Worm (Caenorhabditis elegans) whole organism, mixed stage, embryonic: ENCODE measurements around the gene phf-33.
A peak's percentile ranks its signal among the peaks of the same experiment; 100 is the strongest.

Source experiments
- M03D4.4 ChIP-seq: sonication (generic microtip); optimal IDR thresholded peaks from 2 replicates; lab custom pipeline; 2017; ENCODE audit warnings: mild to moderate bottlenecking, missing genetic modification characterization, missing compliant biosample characterization
- bed-3 ChIP-seq: fragments of 200-800 bp; sonication (Bioruptor generic); optimal IDR thresholded peaks from 3 replicates; lab custom pipeline; 2018; ENCODE audit warnings: mild to moderate bottlenecking, missing genetic modification characterization, moderate library complexity, missing compliant biosample characterization
- blmp-1 ChIP-seq: fragments of 150-350 bp; optimal IDR thresholded peaks from 2 replicates; lab custom pipeline; 2014; ENCODE audit warnings: missing biosample characterization, missing genetic modification characterization
- ceh-39 ChIP-seq: fragments of 150-350 bp; optimal IDR thresholded peaks from 2 replicates; lab custom pipeline; 2014; ENCODE audit warnings: missing biosample characterization, missing genetic modification characterization
- ceh-43 ChIP-seq: fragments of 200-800 bp; sonication (Bioruptor generic); optimal IDR thresholded peaks from 2 replicates; lab custom pipeline; 2018; ENCODE audit warnings: mild to moderate bottlenecking, missing genetic modification characterization, moderate library complexity, missing compliant biosample characterization
- ceh-83 ChIP-seq: fragments of 200-800 bp; sonication (Bioruptor generic); optimal IDR thresholded peaks from 2 replicates; lab custom pipeline; 2018; ENCODE audit warnings: mild to moderate bottlenecking, missing genetic modification characterization, missing compliant biosample characterization
- ces-1 ChIP-seq: fragments of 150-350 bp; optimal IDR thresholded peaks from 2 replicates; lab custom pipeline; 2014; ENCODE audit warnings: missing biosample characterization, missing genetic modification reagents, missing genetic modification characterization
- cnd-1 ChIP-seq: fragments of 200-800 bp; sonication (Bioruptor generic); optimal IDR thresholded peaks from 2 replicates; lab custom pipeline; 2018; ENCODE audit warnings: mild to moderate bottlenecking, missing genetic modification characterization, missing compliant biosample characterization
- drap-1 ChIP-seq: fragments of 200-800 bp; sonication (Bioruptor generic); optimal IDR thresholded peaks from 3 replicates; lab custom pipeline; 2018; ENCODE audit warnings: mild to moderate bottlenecking, missing genetic modification characterization, missing compliant biosample characterization
- elt-1 ChIP-seq: sonication (generic microtip); optimal IDR thresholded peaks from 2 replicates; lab custom pipeline; 2017; ENCODE audit warnings: missing genetic modification characterization, mild to moderate bottlenecking, missing compliant biosample characterization, antibody characterized with exemption, moderate library complexity, borderline replicate concordance; ENCODE audit not compliant: insufficient read depth
- elt-3 ChIP-seq: fragments of 150-350 bp; optimal IDR thresholded peaks from 2 replicates; lab custom pipeline; 2014; ENCODE audit warnings: missing biosample characterization, missing genetic modification characterization
- flh-1 ChIP-seq: fragments of 200-800 bp; sonication (Bioruptor generic); optimal IDR thresholded peaks from 2 replicates; lab custom pipeline; 2018; ENCODE audit warnings: mild to moderate bottlenecking, missing genetic modification characterization, moderate library complexity, missing compliant biosample characterization
- ham-2 ChIP-seq: fragments of 200-800 bp; sonication (Bioruptor generic); optimal IDR thresholded peaks from 2 replicates; lab custom pipeline; 2018; ENCODE audit warnings: mild to moderate bottlenecking, missing genetic modification characterization, missing compliant biosample characterization
- hlh-1 ChIP-seq: fragments of 150-350 bp; optimal IDR thresholded peaks from 2 replicates; lab custom pipeline; 2014; ENCODE audit warnings: missing biosample characterization, missing genetic modification reagents, missing genetic modification characterization
- lin-13 ChIP-seq: fragments of 150-350 bp; optimal IDR thresholded peaks from 2 replicates; lab custom pipeline; 2014; ENCODE audit warnings: missing biosample characterization, missing genetic modification characterization
- lin-32 ChIP-seq: fragments of 200-800 bp; sonication (Bioruptor generic); optimal IDR thresholded peaks from 2 replicates; lab custom pipeline; 2018; ENCODE audit warnings: mild to moderate bottlenecking, missing genetic modification characterization, missing compliant biosample characterization
- lsy-2 ChIP-seq: fragments of 150-350 bp; optimal IDR thresholded peaks from 2 replicates; lab custom pipeline; 2014; ENCODE audit warnings: missing biosample characterization, missing genetic modification characterization
- mab-5 ChIP-seq: fragments of 150-350 bp; optimal IDR thresholded peaks from 2 replicates; lab custom pipeline; 2014; ENCODE audit warnings: missing biosample characterization, missing genetic modification characterization
- mep-1 ChIP-seq: fragments of 150-350 bp; optimal IDR thresholded peaks from 2 replicates; lab custom pipeline; 2017; ENCODE audit warnings: missing biosample characterization, missing genetic modification reagents, missing genetic modification characterization, inconsistent platforms
- mls-2 ChIP-seq: sonication (generic microtip); optimal IDR thresholded peaks from 2 replicates; lab custom pipeline; 2016; ENCODE audit warnings: mild to moderate bottlenecking, missing genetic modification characterization, moderate library complexity, missing compliant biosample characterization
- nhr-12 ChIP-seq: fragments of 150-350 bp; optimal IDR thresholded peaks from 2 replicates; lab custom pipeline; 2014; ENCODE audit warnings: missing biosample characterization, missing genetic modification characterization
- nhr-2 ChIP-seq: fragments of 150-350 bp; optimal IDR thresholded peaks from 2 replicates; lab custom pipeline; 2014; ENCODE audit warnings: missing biosample characterization, missing genetic modification characterization
- nhr-237 ChIP-seq: fragments of 150-350 bp; optimal IDR thresholded peaks from 2 replicates; lab custom pipeline; 2014; ENCODE audit warnings: missing biosample characterization, missing genetic modification characterization
- nhr-28 ChIP-seq: fragments of 150-350 bp; optimal IDR thresholded peaks from 2 replicates; lab custom pipeline; 2014; ENCODE audit warnings: missing biosample characterization, missing genetic modification characterization
- nhr-76 ChIP-seq: sonication (generic microtip); optimal IDR thresholded peaks from 2 replicates; lab custom pipeline; 2017; ENCODE audit warnings: missing biosample characterization, missing genetic modification characterization
- pha-4 ChIP-seq: fragments of 150-350 bp; optimal IDR thresholded peaks from 2 replicates; lab custom pipeline; 2018; ENCODE audit warnings: missing biosample characterization, missing genetic modification reagents, missing genetic modification characterization
- sem-2 ChIP-seq: fragments of 200-800 bp; sonication (Bioruptor generic); optimal IDR thresholded peaks from 2 replicates; lab custom pipeline; 2018; ENCODE audit warnings: mild to moderate bottlenecking, missing genetic modification characterization, missing compliant biosample characterization
- snpc-4 ChIP-seq: fragments of 150-350 bp; optimal IDR thresholded peaks from 2 replicates; lab custom pipeline; 2014; ENCODE audit warnings: missing biosample characterization, missing genetic modification characterization
- sptf-1 ChIP-seq: sonication (generic microtip); optimal IDR thresholded peaks from 2 replicates; lab custom pipeline; 2017; ENCODE audit warnings: mild to moderate bottlenecking, missing genetic modification characterization, moderate library complexity, missing compliant biosample characterization
- tbx-8 ChIP-seq: fragments of 200-800 bp; sonication (Bioruptor generic); optimal IDR thresholded peaks from 2 replicates; lab custom pipeline; 2018; ENCODE audit warnings: mild to moderate bottlenecking, missing genetic modification characterization, moderate library complexity, missing compliant biosample characterization
- unc-120 ChIP-seq: sonication (generic microtip); optimal IDR thresholded peaks from 2 replicates; lab custom pipeline; 2017; ENCODE audit warnings: missing genetic modification characterization, missing compliant biosample characterization; ENCODE audit not compliant: poor library complexity, severe bottlenecking
- unc-39 ChIP-seq: fragments of 150-350 bp; optimal IDR thresholded peaks from 2 replicates; lab custom pipeline; 2014; ENCODE audit warnings: missing biosample characterization, missing genetic modification characterization
- unc-62 ChIP-seq: fragments of 150-350 bp; optimal IDR thresholded peaks from 2 replicates; lab custom pipeline; 2014; ENCODE audit warnings: missing biosample characterization, missing genetic modification reagents, missing genetic modification characterization
- zip-8 ChIP-seq: fragments of 150-350 bp; optimal IDR thresholded peaks from 2 replicates; lab custom pipeline; 2014; ENCODE audit warnings: missing biosample characterization, missing genetic modification characterization
- ztf-11 ChIP-seq: fragments of 150-350 bp; optimal IDR thresholded peaks from 2 replicates; lab custom pipeline; 2014; ENCODE audit warnings: missing biosample characterization, missing genetic modification characterization

Gene phf-33

ce11 chrX:13308745-13309144 is 30.0 kb upstream of the phf-33 start, which contains the start of gene srxa-8:
srxa-8 (minus strand) TSS chrX:13308845.
- TF ChIP-seq M03D4.4 (no peak), elt-3 (tag; lab: Kevin White, UChicago) (no peak), flh-1 (no peak), lsy-2 (tag; lab: Kevin White, UChicago) (no peak), unc-39 (tag; lab: Kevin White, UChicago) (no peak), ces-1 (GFP tag; lab: Kevin White, UChicago) (no peak), ztf-11 (tag; lab: Kevin White, UChicago) (no peak), nhr-237 (tag; lab: Kevin White, UChicago) (no peak), ceh-43 (GFP tag; lab: Kevin White, UChicago) (no peak), pha-4 (tag; lab: Kevin White, UChicago) (no peak), blmp-1 (tag; lab: Kevin White, UChicago) (no peak), bed-3 (GFP tag; lab: Kevin White, UChicago) (no peak), elt-1 (tag; lab: Kevin White, UChicago) (no peak), tbx-8 (GFP tag; lab: Kevin White, UChicago) (no peak), lin-32 (no peak), zip-8 (tag; lab: Kevin White, UChicago) (no peak), mep-1 (no peak), cnd-1 (tag; lab: Kevin White, UChicago) (no peak), ham-2 (no peak)

DNA sequence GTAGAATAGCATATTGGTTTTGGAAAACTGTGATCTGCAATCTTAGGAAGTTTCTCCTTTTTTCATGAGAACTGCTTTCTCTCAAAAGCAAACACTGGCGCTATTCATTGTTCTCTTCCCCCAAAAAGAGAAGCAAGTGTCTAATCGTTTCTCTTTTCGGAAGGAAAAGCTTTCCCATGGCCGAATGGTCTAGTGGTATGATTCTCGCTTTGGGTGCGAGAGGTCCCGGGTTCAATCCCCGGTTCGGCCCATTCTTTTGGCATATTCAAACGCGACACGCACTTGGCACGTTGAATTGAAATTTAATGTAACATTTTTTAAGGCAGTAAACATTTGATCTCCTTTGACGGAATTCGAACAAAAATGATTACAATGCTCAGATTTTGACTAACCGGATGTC is 29.1 kb upstream of the phf-33 start:
- TF ChIP-seq hlh-1 (tag; lab: Kevin White, UChicago) (no peak), blmp-1 (tag; lab: Kevin White, UChicago) (no peak), nhr-2 (tag; lab: Kevin White, UChicago) (no peak), nhr-237 (tag; lab: Kevin White, UChicago) (no peak), lin-32 (no peak), ceh-83 (GFP tag; lab: Kevin White, UChicago) (no peak), mep-1 (no peak), unc-39 (tag; lab: Kevin White, UChicago) (no peak), elt-3 (tag; lab: Kevin White, UChicago) (no peak), zip-8 (tag; lab: Kevin White, UChicago) (no peak), unc-62 (GFP tag; lab: Kevin White, UChicago) (no peak), ceh-39 (no peak), elt-1 (tag; lab: Kevin White, UChicago) (no peak), sptf-1 (tag; lab: Kevin White, UChicago) (no peak), ces-1 (GFP tag; lab: Kevin White, UChicago) (no peak), sem-2 (GFP tag; lab: Kevin White, UChicago) (no peak), snpc-4 (tag; lab: Kevin White, UChicago) (no peak), ztf-11 (tag; lab: Kevin White, UChicago) (no peak), M03D4.4 (no peak), cnd-1 (tag; lab: Kevin White, UChicago) (no peak)
- TF ChIP-seq, all 35 proteins: peak for 0

ce11 chrX:13306869-13307446 is 28.2 kb upstream of the phf-33 start:
- TF ChIP-seq elt-1 (tag; lab: Kevin White, UChicago), result no peak
- TF ChIP-seq nhr-28 (tag; lab: Kevin White, UChicago), result peak; percentile 20
- TF ChIP-seq unc-39 (tag; lab: Kevin White, UChicago), result peak; percentile 25
- TF ChIP-seq nhr-76, result no peak
- no peak for TF ChIP-seq zip-8 (tag; lab: Kevin White, UChicago)
- TF ChIP-seq ceh-83 (GFP tag; lab: Kevin White, UChicago), result peak; percentile 99
- peak; percentile 88 for TF ChIP-seq pha-4 (tag; lab: Kevin White, UChicago)
- peak; percentile 78 for TF ChIP-seq lin-13 (tag; lab: Kevin White, UChicago)
- TF ChIP-seq blmp-1 (tag; lab: Kevin White, UChicago), result no peak
- TF ChIP-seq hlh-1 (tag; lab: Kevin White, UChicago), result peak; percentile 78
- peak; percentile 83 for TF ChIP-seq flh-1
- TF ChIP-seq mep-1, result peak; percentile 90
- TF ChIP-seq ceh-43 (GFP tag; lab: Kevin White, UChicago), result peak; percentile 93
- TF ChIP-seq nhr-12 (tag; lab: Kevin White, UChicago), result no peak
- TF ChIP-seq drap-1 (GFP tag; lab: Kevin White, UChicago), result peak; percentile 96
- peak; percentile 97 for TF ChIP-seq sptf-1 (tag; lab: Kevin White, UChicago)
- peak; percentile 96 for TF ChIP-seq M03D4.4
- peak; percentile 59 for TF ChIP-seq elt-3 (tag; lab: Kevin White, UChicago)
- peak; percentile 56 for TF ChIP-seq mab-5 (tag; lab: Kevin White, UChicago)
- peak; percentile 55 for TF ChIP-seq ztf-11 (tag; lab: Kevin White, UChicago)
- TF ChIP-seq ceh-39, result peak; percentile 37
- TF ChIP-seq sem-2 (GFP tag; lab: Kevin White, UChicago), result peak; percentile 91
- peak; percentile 93 for TF ChIP-seq unc-120 (tag; lab: Kevin White, UChicago)
- peak; percentile 86 for TF ChIP-seq unc-62 (GFP tag; lab: Kevin White, UChicago)
- TF ChIP-seq lsy-2 (tag; lab: Kevin White, UChicago), result peak; percentile 47
- peak; percentile 90 for TF ChIP-seq lin-32
- peak; percentile 94 for TF ChIP-seq ham-2
- TF ChIP-seq mls-2 (tag; lab: Kevin White, UChicago), result peak; percentile 96
- TF ChIP-seq bed-3 (GFP tag; lab: Kevin White, UChicago), result peak; percentile 90
- TF ChIP-seq ces-1 (GFP tag; lab: Kevin White, UChicago), result peak; percentile 62
- TF ChIP-seq nhr-237 (tag; lab: Kevin White, UChicago), result peak; percentile 79
- no peak for TF ChIP-seq snpc-4 (tag; lab: Kevin White, UChicago)
- TF ChIP-seq tbx-8 (GFP tag; lab: Kevin White, UChicago), result peak; percentile 89
- TF ChIP-seq nhr-2 (tag; lab: Kevin White, UChicago), result no peak
- peak; percentile 96 for TF ChIP-seq cnd-1 (tag; lab: Kevin White, UChicago)
